Worm (Caenorhabditis elegans) whole organism, early embryonic: ENCODE results near the gene clu-1.

ENCODE experiments used
- B0310.2 ChIP-seq: sonication (generic microtip); optimal IDR thresholded peaks from 2 replicates; lab custom pipeline; 2016; ENCODE audit warnings: mild to moderate bottlenecking, missing genetic modification characterization, missing compliant biosample characterization
- F13C5.2 ChIP-seq: sonication (generic microtip); optimal IDR thresholded peaks from 2 replicates; lab custom pipeline; 2017; ENCODE audit warnings: mild to moderate bottlenecking, missing genetic modification characterization, inconsistent platforms, missing compliant biosample characterization
- aly-1 ChIP-seq: sonication (generic microtip); optimal IDR thresholded peaks from 2 replicates; lab custom pipeline; 2016; ENCODE audit warnings: missing genetic modification characterization, missing compliant biosample characterization
- ama-1 ChIP-seq: fragments of 150-350 bp; optimal IDR thresholded peaks from 2 replicates; lab custom pipeline; 2014
- ceh-13 ChIP-seq: fragments of 200-800 bp; sonication (Bioruptor generic); optimal IDR thresholded peaks from 2 replicates; lab custom pipeline; 2018; ENCODE audit warnings: mild to moderate bottlenecking, missing genetic modification characterization, missing compliant biosample characterization
- ceh-36 ChIP-seq: sonication (generic microtip); optimal IDR thresholded peaks from 2 replicates; lab custom pipeline; 2016; ENCODE audit warnings: missing genetic modification characterization, inconsistent platforms, missing compliant biosample characterization
- ets-7 ChIP-seq: sonication (generic microtip); optimal IDR thresholded peaks from 2 replicates; lab custom pipeline; 2016; ENCODE audit warnings: missing genotype, missing genetic modification characterization, missing compliant biosample characterization
- flt-1 ChIP-seq: fragments of 200-800 bp; sonication (Bioruptor generic); IDR thresholded peaks from 2 replicates; pipeline ENCODE4 v1.3.6; 2022; ENCODE audit warnings: missing genetic modification characterization, missing compliant biosample characterization
- hmbx-1 ChIP-seq: sonication (generic microtip); optimal IDR thresholded peaks from 2 replicates; lab custom pipeline; 2016; ENCODE audit warnings: mild to moderate bottlenecking, missing genetic modification characterization, missing compliant biosample characterization
- hmg-4 ChIP-seq: fragments of 200-800 bp; sonication (Bioruptor generic); optimal IDR thresholded peaks from 2 replicates; lab custom pipeline; 2018; ENCODE audit warnings: mild to moderate bottlenecking, missing genetic modification characterization, missing compliant biosample characterization
- pes-1 ChIP-seq: fragments of 200-800 bp; sonication (Bioruptor generic); IDR thresholded peaks from 2 replicates; pipeline ENCODE4 v1.3.6; 2022; ENCODE audit warnings: missing genetic modification reagents, missing genetic modification characterization, missing compliant biosample characterization
- scrt-1 ChIP-seq: fragments of 200-800 bp; sonication (Bioruptor generic); IDR thresholded peaks from 2 replicates; pipeline ENCODE4 v1.3.6; 2022; ENCODE audit warnings: missing genetic modification characterization, missing compliant biosample characterization
- sea-1 ChIP-seq: fragments of 200-800 bp; sonication (Bioruptor generic); conservative IDR thresholded peaks from 2 replicates; pipeline ENCODE4 v1.3.6; 2022; ENCODE audit warnings: missing genetic modification characterization, missing compliant biosample characterization
- tbx-11 ChIP-seq: fragments of 200-800 bp; sonication (Bioruptor generic); IDR thresholded peaks from 2 replicates; pipeline ENCODE4 v1.3.6; 2022; ENCODE audit warnings: missing genetic modification characterization, missing compliant biosample characterization
- tbx-37 ChIP-seq: fragments of 200-800 bp; sonication (Bioruptor generic); conservative IDR thresholded peaks from 2 replicates; pipeline ENCODE4 v1.3.6; 2022; ENCODE audit warnings: missing genetic modification reagents, missing genetic modification characterization, missing compliant biosample characterization
- tra-4 ChIP-seq: sonication (generic microtip); optimal IDR thresholded peaks from 2 replicates; lab custom pipeline; 2017; ENCODE audit warnings: missing genetic modification characterization, missing compliant biosample characterization

clu-1 gene

ce11 chrIII:9467857-9468256 is 53.4 kb downstream of the clu-1 start, which contains the start of gene tag-342:
tag-342 (plus strand) TSS chrIII:9468157.
- TF ChIP-seq B0310.2 (tag; lab: Kevin White, UChicago): no peak
- TF ChIP-seq ets-7 (tag; lab: Kevin White, UChicago): no peak
- TF ChIP-seq ceh-13 (GFP tag; lab: Kevin White, UChicago): no peak
- TF ChIP-seq aly-1: no peak
- no peak for TF ChIP-seq hmg-4
- TF ChIP-seq tbx-37: no peak
- TF ChIP-seq tra-4: no peak
- no peak for TF ChIP-seq ceh-36 (tag; lab: Kevin White, UChicago)
- no peak for TF ChIP-seq flt-1 (GFP tag; lab: Robert Waterston, UW)
- TF ChIP-seq pes-1 (GFP tag; lab: Robert Waterston, UW): no peak
- TF ChIP-seq sea-1 (GFP tag; lab: Robert Waterston, UW): no peak
- no peak for TF ChIP-seq tbx-11
- no peak for TF ChIP-seq ama-1
- no peak for TF ChIP-seq hmbx-1 (tag; lab: Kevin White, UChicago)
- TF ChIP-seq scrt-1 (GFP tag; lab: Robert Waterston, UW): no peak

ce11 chrIII:9467095-9467494 is 54.2 kb downstream of the clu-1 start, which contains the start of gene baf-1:
baf-1 (plus strand) TSS chrIII:9467464.
- TF ChIP-seq hmg-4: peak; percentile 18
- no peak for TF ChIP-seq F13C5.2 (tag; lab: Kevin White, UChicago)
- no peak for TF ChIP-seq ceh-13 (GFP tag; lab: Kevin White, UChicago)
- TF ChIP-seq ama-1: no peak
- TF ChIP-seq scrt-1 (GFP tag; lab: Robert Waterston, UW): no peak
- TF ChIP-seq tbx-37: no peak
- TF ChIP-seq sea-1 (GFP tag; lab: Robert Waterston, UW): no peak
- no peak for TF ChIP-seq aly-1
